Fruit fly (Drosophila melanogaster) whole organism, prepupa: Measurements from ENCODE around the gene Cpr65Eb.

Source experiments
- Blimp-1 ChIP-seq: fragments of 200-800 bp; sonication (Bioruptor generic); optimal IDR thresholded peaks from 3 replicates; lab custom pipeline; 2017; ENCODE audit warnings: missing biosample characterization, missing genetic modification characterization, mild to moderate bottlenecking, moderate library complexity, missing genetic modification reagents
- CG6163 ChIP-seq: fragments of 200-800 bp; sonication (Bioruptor generic); IDR thresholded peaks from 3 replicates; pipeline ENCODE4 v1.3.6; 2022; ENCODE audit warnings: missing biosample characterization, missing genetic modification characterization
- CG6854 ChIP-seq: fragments of 200-800 bp; sonication (Bioruptor generic); optimal IDR thresholded peaks from 2 replicates; lab custom pipeline; 2017; ENCODE audit warnings: missing biosample characterization, mild to moderate bottlenecking, missing genetic modification characterization
- Ets21C ChIP-seq: fragments of 200-800 bp; sonication (Bioruptor generic); optimal IDR thresholded peaks from 3 replicates; lab custom pipeline; 2016; ENCODE audit warnings: missing biosample characterization, missing genetic modification characterization
- Ets96B ChIP-seq: fragments of 200-800 bp; optimal IDR thresholded peaks from 2 replicates; lab custom pipeline; 2019; ENCODE audit warnings: missing biosample characterization, mild to moderate bottlenecking, missing genetic modification characterization, moderate library complexity
- Gug ChIP-seq: fragments of 200-800 bp; sonication (Bioruptor generic); IDR thresholded peaks from 2 replicates; pipeline ENCODE4 v1.3.6; 2022; ENCODE audit warnings: missing biosample characterization, missing genetic modification characterization
- dsx ChIP-seq: fragments of 200-800 bp; optimal IDR thresholded peaks from 3 replicates; lab custom pipeline; 2019; ENCODE audit warnings: missing biosample characterization, mild to moderate bottlenecking, missing genetic modification characterization, moderate library complexity; ENCODE audit not compliant: poor library complexity, severe bottlenecking
- esn ChIP-seq: fragments of 200-800 bp; sonication (Bioruptor generic); optimal IDR thresholded peaks from 2 replicates; lab custom pipeline; 2016; ENCODE audit warnings: missing biosample characterization, mild to moderate bottlenecking, missing genetic modification characterization, moderate library complexity
- fd59A ChIP-seq: fragments of 200-800 bp; sonication (Bioruptor generic); optimal IDR thresholded peaks from 2 replicates; lab custom pipeline; 2017; ENCODE audit warnings: missing biosample characterization, mild to moderate bottlenecking, missing genetic modification characterization, missing genetic modification reagents
- fkh ChIP-seq: fragments of 200-800 bp; sonication (Bioruptor generic); optimal IDR thresholded peaks from 3 replicates; lab custom pipeline; 2017; ENCODE audit warnings: missing biosample characterization, mild to moderate bottlenecking, missing genetic modification characterization, moderate library complexity

DNA sequence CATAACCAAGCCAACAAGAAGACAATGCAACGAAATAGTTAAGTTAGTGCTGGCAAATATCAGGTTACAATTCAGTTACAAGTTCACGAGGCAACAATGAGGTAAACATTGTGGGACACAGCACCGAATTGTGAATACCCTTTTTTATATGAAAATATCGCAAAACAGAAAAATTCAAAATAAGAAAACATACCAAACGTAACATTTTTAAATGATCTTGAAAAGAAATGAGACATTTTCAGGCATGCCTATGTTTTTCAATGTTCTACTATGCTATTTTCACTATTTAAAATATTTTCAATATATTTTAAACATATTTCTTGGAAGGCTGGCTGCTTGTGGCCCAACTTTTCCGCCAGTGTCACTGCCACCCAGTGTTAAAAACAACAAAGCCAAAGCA, 15.4 kb upstream of the Cpr65Eb start:
- TF ChIP-seq CG6854 = no peak
- no peak for TF ChIP-seq fkh (GFP tag; lab: Kevin White, UChicago)
- TF ChIP-seq dsx = no peak
- no peak for TF ChIP-seq CG6163 (GFP tag; lab: Robert Waterston, UW)
- TF ChIP-seq fd59A (GFP tag; lab: Kevin White, UChicago) = no peak
- TF ChIP-seq esn (GFP tag; lab: Kevin White, UChicago) = no peak
- TF ChIP-seq Gug (GFP tag; lab: Robert Waterston, UW) = no peak
- TF ChIP-seq Ets96B (tag; lab: Kevin White, UChicago) = no peak
- TF ChIP-seq Blimp-1 (GFP tag; lab: Kevin White, UChicago) = no peak
- no peak for TF ChIP-seq Ets21C (GFP tag; lab: Kevin White, UChicago)
